Fruit fly (Drosophila melanogaster): Measurements from ENCODE around the gene Inx5.

DNA sequence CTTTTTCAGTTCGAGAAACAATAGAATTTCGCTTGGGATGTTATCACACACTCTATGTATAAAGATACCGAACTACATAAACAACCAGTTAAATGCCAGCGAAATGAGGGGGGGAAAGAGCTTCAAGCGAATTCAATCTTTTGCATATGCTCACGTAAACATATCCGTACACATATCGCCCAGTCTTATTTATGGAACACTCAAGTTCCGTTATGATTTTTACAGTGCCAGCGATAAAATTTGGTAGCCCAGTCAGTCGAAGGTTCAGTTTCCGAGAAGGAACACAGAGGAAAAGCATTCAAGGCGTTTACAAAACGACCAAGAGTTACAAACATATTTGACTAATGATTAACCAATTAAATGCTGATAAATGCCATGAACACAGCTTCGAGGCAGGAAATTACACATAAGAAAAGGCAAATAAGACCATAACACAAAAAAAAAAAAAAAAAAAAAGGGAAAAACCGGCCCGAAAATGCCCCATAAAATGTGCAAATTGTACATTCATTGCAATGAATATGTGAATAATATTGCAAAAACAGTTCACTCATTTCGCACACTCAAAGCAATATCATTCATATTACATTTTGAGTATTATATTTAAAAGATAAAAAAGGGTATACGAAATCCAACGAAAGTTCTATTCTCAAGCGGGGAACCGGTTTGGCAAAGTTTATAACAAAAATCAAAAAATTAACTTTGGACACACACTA, 21.7 kb downstream of the Inx5 start:
- TF ChIP-seq kay (GFP tag; ENCODE audit: borderline replicate concordance) (no peak), cnc (optimal IDR thresholded peaks at IDR 0.05) (no peak), CG1620 (GFP tag; optimal IDR thresholded peaks at IDR 0.05) (no peak), Crg-1 (GFP tag; optimal IDR thresholded peaks at IDR 0.05) (no peak), bab1 (GFP tag; optimal IDR thresholded peaks at IDR 0.05) (no peak), ovo (GFP tag; optimal IDR thresholded peaks at IDR 0.05) (peak; percentile 58), CG5204 (GFP tag; optimal IDR thresholded peaks at IDR 0.05) (no peak), CG11617 (GFP tag; optimal IDR thresholded peaks at IDR 0.05) (no peak), CG33017 (tag; optimal IDR thresholded peaks at IDR 0.05) (no peak), CG7045 (GFP tag; optimal IDR thresholded peaks at IDR 0.05) (no peak), tj (GFP tag; optimal IDR thresholded peaks at IDR 0.05) (peak; percentile 89), Clk (GFP tag; optimal IDR thresholded peaks at IDR 0.05) (no peak), Hr96 (GFP tag; optimal IDR thresholded peaks at IDR 0.05) (no peak), pad (GFP tag; optimal IDR thresholded peaks at IDR 0.05) (no peak)

Measured in whole organism, adult.